Worm (Caenorhabditis elegans) whole organism, young adult: ENCODE data around the gene orc-4.

Source experiments
- B0035.1 ChIP-seq: sonication (generic microtip); optimal IDR thresholded peaks from 2 replicates; lab custom pipeline; 2016; ENCODE audit warnings: missing genetic modification characterization, mild to moderate bottlenecking, missing compliant biosample characterization, missing genotype, missing genetic modification reagents
- F23B12.7 ChIP-seq: sonication (generic microtip); optimal IDR thresholded peaks from 2 replicates; lab custom pipeline; 2017; ENCODE audit warnings: missing genetic modification characterization, mild to moderate bottlenecking, missing compliant biosample characterization, antibody characterized with exemption, moderate library complexity; ENCODE audit not compliant: insufficient read depth
- F33H1.4 ChIP-seq: fragments of 200-800 bp; sonication (Bioruptor generic); IDR thresholded peaks from 2 replicates; pipeline ENCODE4 v1.3.6; 2022; ENCODE audit warnings: missing genetic modification reagents, missing genetic modification characterization, missing compliant biosample characterization
- F52B5.7 ChIP-seq: sonication (generic microtip); optimal IDR thresholded peaks from 2 replicates; lab custom pipeline; 2016; ENCODE audit warnings: mild to moderate bottlenecking, missing genetic modification characterization, missing compliant biosample characterization
- F57A8.1 ChIP-seq: fragments of 200-800 bp; sonication (Bioruptor generic); optimal IDR thresholded peaks from 2 replicates; lab custom pipeline; 2018; ENCODE audit warnings: mild to moderate bottlenecking, missing genetic modification characterization, moderate library complexity, missing compliant biosample characterization
- K12H6.12 ChIP-seq: fragments of 200-800 bp; sonication (Bioruptor generic); optimal IDR thresholded peaks from 2 replicates; lab custom pipeline; 2018; ENCODE audit warnings: mild to moderate bottlenecking, missing genetic modification characterization, missing compliant biosample characterization
- Y53F4B.3 ChIP-seq: fragments of 200-800 bp; sonication (Bioruptor generic); IDR thresholded peaks from 2 replicates; pipeline ENCODE4 v1.3.6; 2022; ENCODE audit warnings: missing genetic modification reagents, missing genetic modification characterization, missing compliant biosample characterization
- Y53G8AR.9 ChIP-seq: fragments of 200-800 bp; sonication (Bioruptor generic); conservative IDR thresholded peaks from 2 replicates; pipeline ENCODE4 v1.3.6; 2022; ENCODE audit warnings: missing genetic modification reagents, missing genetic modification characterization, missing compliant biosample characterization
- atf-7 ChIP-seq: sonication (generic microtip); optimal IDR thresholded peaks from 2 replicates; lab custom pipeline; 2017; ENCODE audit warnings: mild to moderate bottlenecking, missing genetic modification characterization, missing compliant biosample characterization
- attf-6 ChIP-seq: fragments of 200-800 bp; sonication (Bioruptor generic); IDR thresholded peaks from 2 replicates; pipeline ENCODE4 v1.3.6; 2022; ENCODE audit warnings: missing genetic modification reagents, missing genetic modification characterization, missing compliant biosample characterization
- bed-1 ChIP-seq: fragments of 200-800 bp; sonication (Bioruptor generic); IDR thresholded peaks from 2 replicates; pipeline ENCODE4 v1.3.6; 2022; ENCODE audit warnings: missing genetic modification reagents, missing genetic modification characterization, missing compliant biosample characterization
- cebp-1 ChIP-seq, 2 experiments: fragments of 200-800 bp in 1 of 2; sonication (Bioruptor generic) in 1 of 2; sonication (generic microtip) in 1 of 2; IDR thresholded peaks in 1 of 2; optimal IDR thresholded peaks in 1 of 2; 2 replicates each; pipeline versions ENCODE4 v1.3.6 to Lab custom; 2017 to 2022; ENCODE audit warnings: missing compliant biosample characterization in 2 of 2, missing genetic modification characterization in 2 of 2, mild to moderate bottlenecking in 1 of 2, missing genetic modification reagents in 1 of 2, moderate library complexity in 1 of 2
- ceh-79 ChIP-seq: sonication (generic microtip); optimal IDR thresholded peaks from 2 replicates; lab custom pipeline; 2017; ENCODE audit warnings: mild to moderate bottlenecking, missing genetic modification characterization, missing compliant biosample characterization
- die-1 ChIP-seq: sonication (generic microtip); optimal IDR thresholded peaks from 2 replicates; lab custom pipeline; 2016; ENCODE audit warnings: missing genotype, mild to moderate bottlenecking, missing genetic modification characterization, missing compliant biosample characterization
- dox-1 ChIP-seq: fragments of 200-800 bp; sonication (Bioruptor generic); IDR thresholded peaks from 2 replicates; pipeline ENCODE4 v1.3.6; 2022; ENCODE audit warnings: missing genetic modification reagents, missing genetic modification characterization, missing compliant biosample characterization
- efl-1 ChIP-seq: fragments of 150-350 bp; optimal IDR thresholded peaks from 2 replicates; lab custom pipeline; 2014; ENCODE audit warnings: missing biosample characterization, missing genetic modification reagents, missing genetic modification characterization
- egl-44 ChIP-seq: fragments of 200-800 bp; sonication (Bioruptor generic); IDR thresholded peaks from 2 replicates; pipeline ENCODE4 v1.3.6; 2022; ENCODE audit warnings: missing genetic modification reagents, missing genetic modification characterization, missing compliant biosample characterization
- ekl-4 ChIP-seq: fragments of 200-800 bp; sonication (Bioruptor generic); IDR thresholded peaks from 2 replicates; pipeline ENCODE4 v1.3.6; 2022; ENCODE audit warnings: missing genetic modification reagents, missing genetic modification characterization, missing compliant biosample characterization
- fkh-3 ChIP-seq: sonication (generic microtip); optimal IDR thresholded peaks from 2 replicates; lab custom pipeline; 2016; ENCODE audit warnings: mild to moderate bottlenecking, missing genetic modification characterization, missing compliant biosample characterization
- him-1 ChIP-seq: sonication (generic microtip); optimal IDR thresholded peaks from 2 replicates; lab custom pipeline; 2016; ENCODE audit warnings: missing genotype, missing genetic modification reagents, missing genetic modification characterization, missing compliant biosample characterization
- hsf-1 ChIP-seq: fragments of 200-800 bp; sonication (Bioruptor generic); IDR thresholded peaks from 2 replicates; pipeline ENCODE4 v1.3.6; 2022; ENCODE audit warnings: missing genetic modification reagents, missing genetic modification characterization, missing compliant biosample characterization
- madf-10 ChIP-seq: sonication (generic microtip); optimal IDR thresholded peaks from 2 replicates; lab custom pipeline; 2016; ENCODE audit warnings: mild to moderate bottlenecking, missing genetic modification characterization, missing compliant biosample characterization
- madf-6 ChIP-seq: fragments of 200-800 bp; sonication (Bioruptor generic); IDR thresholded peaks from 2 replicates; pipeline ENCODE4 v1.3.6; 2022; ENCODE audit warnings: missing genetic modification reagents, missing genetic modification characterization, missing compliant biosample characterization
- mcd-1 ChIP-seq: fragments of 200-800 bp; sonication (Bioruptor generic); IDR thresholded peaks from 2 replicates; pipeline ENCODE4 v1.3.6; 2022; ENCODE audit warnings: missing genetic modification reagents, missing genetic modification characterization, missing compliant biosample characterization
- nfya-1 ChIP-seq: sonication (generic microtip); optimal IDR thresholded peaks from 2 replicates; lab custom pipeline; 2017; ENCODE audit warnings: antibody characterized with exemption, missing compliant biosample characterization, missing genetic modification characterization, borderline replicate concordance; ENCODE audit not compliant: insufficient read depth
- nhr-120 ChIP-seq: fragments of 200-800 bp; sonication (Bioruptor generic); IDR thresholded peaks from 2 replicates; pipeline ENCODE4 v1.3.6; 2022; ENCODE audit warnings: missing genetic modification characterization, missing compliant biosample characterization
- nhr-90 ChIP-seq: sonication (generic microtip); optimal IDR thresholded peaks from 2 replicates; lab custom pipeline; 2016; ENCODE audit warnings: missing genotype, mild to moderate bottlenecking, missing genetic modification characterization, missing compliant biosample characterization
- rpc-1 ChIP-seq, 2 experiments: fragments of 150-350 bp in 1 of 2; sonication (generic microtip) in 1 of 2; optimal IDR thresholded peaks; 2 replicates each; lab custom pipeline; 2014 to 2018; ENCODE audit warnings: missing biosample characterization in 1 of 2, missing genetic modification characterization in 1 of 2, missing genetic modification reagents in 1 of 2, missing genotype in 1 of 2
- sea-2 ChIP-seq: fragments of 200-800 bp; sonication (Bioruptor generic); IDR thresholded peaks from 2 replicates; pipeline ENCODE4 v1.3.6; 2022; ENCODE audit warnings: missing genetic modification characterization, missing compliant biosample characterization
- tbx-9 ChIP-seq: sonication (generic microtip); optimal IDR thresholded peaks from 2 replicates; lab custom pipeline; 2016; ENCODE audit warnings: borderline replicate concordance, missing genetic modification characterization, inconsistent platforms, missing compliant biosample characterization
- unc-130 ChIP-seq: sonication (generic microtip); optimal IDR thresholded peaks from 2 replicates; lab custom pipeline; 2016; ENCODE audit warnings: missing genetic modification reagents, missing genetic modification characterization, missing compliant biosample characterization
- ztf-26 ChIP-seq: sonication (generic microtip); optimal IDR thresholded peaks from 2 replicates; lab custom pipeline; 2017; ENCODE audit warnings: missing genetic modification characterization, missing compliant biosample characterization
- ztf-6 ChIP-seq: fragments of 200-800 bp; sonication (Bioruptor generic); IDR thresholded peaks from 2 replicates; pipeline ENCODE4 v1.3.6; 2022; ENCODE audit warnings: missing genetic modification reagents, missing genetic modification characterization, missing compliant biosample characterization

Gene orc-4

DNA sequence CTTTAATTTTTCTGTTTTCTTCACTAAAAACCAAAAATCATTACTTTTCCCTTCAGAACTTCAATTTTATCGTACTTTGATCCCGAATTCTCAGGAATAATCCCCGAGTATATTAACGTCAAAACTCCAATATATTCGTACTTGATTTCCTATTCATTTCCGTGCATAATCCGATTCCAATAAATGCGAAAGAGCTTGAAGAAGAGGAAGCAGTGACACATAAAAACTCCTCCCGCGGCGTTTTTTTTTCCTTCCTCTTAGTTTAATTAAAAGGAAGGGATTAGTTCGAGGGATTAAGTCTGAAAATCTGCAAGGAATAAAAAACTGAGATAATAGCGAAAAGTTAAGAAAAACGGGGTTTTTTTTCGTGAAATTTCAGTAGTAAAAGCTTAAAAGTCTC is 45.1 kb upstream of the orc-4 start:
- no peak for TF ChIP-seq nhr-120 (GFP tag; lab: Robert Waterston, UW)
- no peak for TF ChIP-seq atf-7 (tag; lab: Kevin White, UChicago)
- TF ChIP-seq fkh-3 (tag; lab: Kevin White, UChicago) = no peak
- no peak for TF ChIP-seq efl-1 (GFP tag; lab: Kevin White, UChicago)
- no peak for TF ChIP-seq K12H6.12
- TF ChIP-seq bed-1 = no peak
- no peak for TF ChIP-seq nfya-1 (tag; lab: Kevin White, UChicago)
- no peak for TF ChIP-seq F57A8.1 (GFP tag; lab: Kevin White, UChicago)
- no peak for TF ChIP-seq unc-130 (GFP tag; lab: Kevin White, UChicago)
- TF ChIP-seq, all 124 proteins: peak for 0

- no peak for TF ChIP-seq F52B5.7
- TF ChIP-seq nhr-90 (tag; lab: Kevin White, UChicago) = no peak
- TF ChIP-seq ztf-26 (tag; lab: Kevin White, UChicago) = no peak
- no peak for TF ChIP-seq sea-2 (GFP tag; lab: Robert Waterston, UW)
- no peak for TF ChIP-seq atf-7 (tag; lab: Kevin White, UChicago)
- TF ChIP-seq ceh-79 (tag; lab: Kevin White, UChicago) = no peak
- TF ChIP-seq attf-6 = no peak
- TF ChIP-seq egl-44 = no peak
- TF ChIP-seq cebp-1 (GFP tag; IDR thresholded peaks at IDR 0.05; lab: Robert Waterston, UW) = no peak
- no peak for TF ChIP-seq cebp-1 (tag; optimal IDR thresholded peaks at IDR 0.05; lab: Kevin White, UChicago)
- no peak for TF ChIP-seq F33H1.4
- TF ChIP-seq, all 124 proteins: peak for 0
Observed at ce11 chrIII:10603248-10603647, 42.7 kb upstream of the orc-4 start, which contains the start of gene Y39A1A.2. Gene Y39A1A.2, minus strand, starts transcription at chrIII:10603566.

ce11 chrIII:10604325-10604724 is 41.6 kb upstream of the orc-4 start:
- TF ChIP-seq ekl-4 (GFP tag; lab: Robert Waterston, UW) (no peak), Y53G8AR.9 (GFP tag; lab: Robert Waterston, UW) (no peak), B0035.1 (tag; lab: Kevin White, UChicago) (no peak), die-1 (tag; lab: Kevin White, UChicago) (no peak), dox-1 (GFP tag; lab: Robert Waterston, UW) (no peak), rpc-1 (optimal IDR thresholded peaks at IDR 0.05; lab: Kevin White, UChicago) (no peak), rpc-1 (tag; optimal IDR thresholded peaks at IDR 0.05; lab: Kevin White, UChicago) (no peak), hsf-1 (GFP tag; lab: Robert Waterston, UW) (no peak), madf-6 (GFP tag; lab: Robert Waterston, UW) (no peak)
- TF ChIP-seq, all 124 proteins: peak for 0

DNA sequence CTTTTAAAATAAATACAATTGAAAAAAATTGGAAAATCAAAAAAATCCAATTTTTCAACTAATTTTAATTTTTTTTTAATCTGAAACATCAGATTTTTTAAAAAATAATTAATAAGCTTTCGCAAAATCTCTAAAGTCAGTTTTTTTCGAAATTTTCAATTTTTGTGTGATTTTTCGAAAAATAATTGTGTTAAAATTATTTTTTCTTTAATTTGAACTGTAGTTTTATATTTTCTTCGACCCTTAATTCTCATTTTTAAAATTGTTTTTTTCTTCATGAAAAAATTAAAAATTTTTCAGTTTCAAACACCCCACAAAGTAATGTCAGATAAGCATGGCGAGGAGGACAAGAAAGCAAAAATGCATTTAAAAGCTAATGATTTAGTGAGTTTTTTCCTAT is 40.9 kb upstream of the orc-4 start, which contains the start of gene rabx-5:
rabx-5 (plus strand) TSS at position 301 of the 400 bp plus-strand sequence.
- TF ChIP-seq Y53F4B.3 (GFP tag; lab: Robert Waterston, UW) (no peak), rpc-1 (optimal IDR thresholded peaks at IDR 0.05; lab: Kevin White, UChicago) (no peak), rpc-1 (tag; optimal IDR thresholded peaks at IDR 0.05; lab: Kevin White, UChicago) (no peak), F23B12.7 (tag; lab: Kevin White, UChicago) (no peak), nhr-120 (GFP tag; lab: Robert Waterston, UW) (no peak), madf-10 (tag; lab: Kevin White, UChicago) (no peak), ztf-6 (no peak), tbx-9 (tag; lab: Kevin White, UChicago) (no peak), mcd-1 (GFP tag; lab: Robert Waterston, UW) (no peak), him-1 (no peak)
- TF ChIP-seq, all 124 proteins: peak for 0
